Worm (Caenorhabditis elegans) whole organism, L1 larva: ENCODE results near the gene egl-38.

Experiments
- C16A3.4 ChIP-seq: fragments of 150-350 bp; optimal IDR thresholded peaks from 2 replicates; lab custom pipeline; 2014; ENCODE audit warnings: missing biosample characterization, missing genetic modification characterization
- blmp-1 ChIP-seq: fragments of 150-350 bp; optimal IDR thresholded peaks from 2 replicates; lab custom pipeline; 2014; ENCODE audit warnings: missing biosample characterization, missing genetic modification characterization
- egl-27 ChIP-seq, 2 experiments: fragments of 150-350 bp in 1 of 2; sonication (generic microtip); optimal IDR thresholded peaks; 3 replicates each; lab custom pipeline; 2017 to 2018; ENCODE audit warnings: missing biosample characterization in 2 of 2, missing genetic modification characterization in 2 of 2, missing genetic modification reagents in 2 of 2
- elt-2 ChIP-seq: sonication (generic microtip); optimal IDR thresholded peaks from 2 replicates; lab custom pipeline; 2016; ENCODE audit warnings: missing genetic modification characterization, mild to moderate bottlenecking, inconsistent platforms, missing compliant biosample characterization, missing genetic modification reagents
- fkh-4 ChIP-seq: sonication (generic microtip); optimal IDR thresholded peaks from 2 replicates; lab custom pipeline; 2016; ENCODE audit warnings: missing compliant biosample characterization, missing genetic modification characterization, borderline replicate concordance
- hlh-4 ChIP-seq: sonication (generic microtip); optimal IDR thresholded peaks from 2 replicates; lab custom pipeline; 2016; ENCODE audit warnings: mild to moderate bottlenecking, missing genetic modification characterization, missing compliant biosample characterization
- lsy-2 ChIP-seq, 2 experiments: fragments of 150-350 bp; optimal IDR thresholded peaks; 2 replicates each; lab custom pipeline; 2014; ENCODE audit warnings: missing biosample characterization in 2 of 2, missing genetic modification characterization in 2 of 2
- nhr-11 ChIP-seq: fragments of 150-350 bp; optimal IDR thresholded peaks from 2 replicates; lab custom pipeline; 2014; ENCODE audit warnings: missing biosample characterization, missing genetic modification characterization
- nhr-12 ChIP-seq: sonication (generic microtip); optimal IDR thresholded peaks from 2 replicates; lab custom pipeline; 2017; ENCODE audit warnings: missing biosample characterization, missing genetic modification characterization
- nhr-237 ChIP-seq: fragments of 150-350 bp; optimal IDR thresholded peaks from 2 replicates; lab custom pipeline; 2014; ENCODE audit warnings: missing biosample characterization, missing genetic modification characterization
- nhr-90 ChIP-seq: sonication (generic microtip); optimal IDR thresholded peaks from 2 replicates; lab custom pipeline; 2016; ENCODE audit warnings: mild to moderate bottlenecking, missing genetic modification characterization, missing compliant biosample characterization; ENCODE audit not compliant: poor library complexity
- rnt-1 ChIP-seq: sonication (generic microtip); optimal IDR thresholded peaks from 2 replicates; lab custom pipeline; 2016; ENCODE audit warnings: mild to moderate bottlenecking, missing genetic modification characterization, moderate library complexity, missing compliant biosample characterization
- unc-62 ChIP-seq: fragments of 150-350 bp; optimal IDR thresholded peaks from 2 replicates; lab custom pipeline; 2014; ENCODE audit warnings: missing biosample characterization, missing genetic modification reagents, missing genetic modification characterization
- ztf-11 ChIP-seq, 2 experiments: sonication (generic microtip); optimal IDR thresholded peaks; 2 replicates each; lab custom pipeline; 2016 to 2017; ENCODE audit warnings: missing genetic modification characterization in 2 of 2, missing biosample characterization in 1 of 2, missing compliant biosample characterization in 1 of 2

ce11 chrIV:10096881-10097280 lies 13.4 kb downstream of the egl-38 start, which contains the start of gene dis-3:
- no peak for TF ChIP-seq unc-62 (GFP tag; lab: Kevin White, UChicago)
- no peak for TF ChIP-seq nhr-90 (tag; lab: Kevin White, UChicago)
- TF ChIP-seq elt-2 (tag; lab: Kevin White, UChicago), result no peak
- TF ChIP-seq nhr-11 (tag; lab: Kevin White, UChicago), result no peak
- peak; percentile 22 for TF ChIP-seq blmp-1 (tag; lab: Kevin White, UChicago)
- no peak for TF ChIP-seq fkh-4 (tag; lab: Kevin White, UChicago)
- TF ChIP-seq rnt-1, result peak; percentile 1
- TF ChIP-seq hlh-4 (tag; lab: Kevin White, UChicago), result no peak
- TF ChIP-seq C16A3.4 (tag; lab: Kevin White, UChicago), result no peak
- TF ChIP-seq ztf-11 (tag; optimal IDR thresholded peaks at IDR 0.05; lab: Kevin White, UChicago), result no peak
- TF ChIP-seq nhr-237 (tag; lab: Kevin White, UChicago), result no peak
- no peak for TF ChIP-seq egl-27 (tag; optimal IDR thresholded peaks at IDR 0.05; lab: Kevin White, UChicago)
- no peak for TF ChIP-seq lsy-2 (tag; optimal IDR thresholded peaks at IDR 0.05; lab: Kevin White, UChicago)
- no peak for TF ChIP-seq nhr-12 (tag; lab: Kevin White, UChicago)
